Worm (Caenorhabditis elegans) whole organism, mixed stage, embryonic: ENCODE measurements around the gene F28F8.9.
"Not testable (repeated sequence)": the region's sequence is repeated elsewhere in the genome, so short reads cannot be mapped to it uniquely, and the experiment has no call there.

Experiments
- nhr-12 ChIP-seq: fragments of 150-350 bp; optimal IDR thresholded peaks from 2 replicates; lab custom pipeline; 2014; ENCODE audit warnings: missing biosample characterization, missing genetic modification characterization
- ztf-11 ChIP-seq: fragments of 150-350 bp; optimal IDR thresholded peaks from 2 replicates; lab custom pipeline; 2014; ENCODE audit warnings: missing biosample characterization, missing genetic modification characterization

ce11 chrV:15599762-15600161, 21.3 kb upstream of the F28F8.9 start, which contains the start of gene B0391.14:
- TF ChIP-seq nhr-12 (tag; lab: Kevin White, UChicago); ztf-11: not testable (repeated sequence)
